Fruit fly (Drosophila melanogaster): ENCODE data around the gene CG42446.

The CG42446 gene

DNA sequence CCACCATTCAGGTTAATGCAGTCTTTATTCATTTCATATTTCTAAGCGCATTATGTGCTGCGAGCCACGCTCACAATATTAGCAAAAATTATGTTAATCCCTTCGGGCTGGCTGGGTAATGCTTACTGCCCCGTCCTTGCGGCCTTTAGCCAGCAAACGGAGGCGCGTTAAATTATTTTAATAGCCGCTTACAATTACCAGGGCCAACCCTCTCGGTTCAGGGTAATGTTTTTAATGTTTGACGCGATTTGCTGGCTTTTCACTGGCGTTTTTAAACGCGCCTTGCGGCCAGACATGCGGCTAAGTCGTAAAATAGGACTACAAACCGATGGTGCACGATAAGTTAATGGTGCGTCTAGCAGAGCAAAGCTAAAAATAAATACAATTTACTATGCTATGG, 25.1 kb downstream of the CG42446 start:
- TF ChIP-seq salr (GFP tag; optimal IDR thresholded peaks at IDR 0.05) (no peak), eg (GFP tag; IDR thresholded peaks at IDR 0.05) (no peak), CG10631 (GFP tag; optimal IDR thresholded peaks at IDR 0.05) (no peak), Eip78C (GFP tag) (peak; percentile 10), Ets96B (tag; optimal IDR thresholded peaks at IDR 0.05) (no peak), CG10669 (GFP tag; optimal IDR thresholded peaks at IDR 0.05) (no peak)

- TF ChIP-seq Hr4 (GFP tag; optimal IDR thresholded peaks at IDR 0.05) (no peak), CG15336 (GFP tag; IDR thresholded peaks at IDR 0.05) (no peak), CG11762 (GFP tag; optimal IDR thresholded peaks at IDR 0.05; ENCODE audit: insufficient read depth) (no peak), Met (GFP tag; optimal IDR thresholded peaks at IDR 0.05) (no peak), CG3919 (GFP tag; optimal IDR thresholded peaks at IDR 0.05) (no peak), CG9139 (GFP tag; optimal IDR thresholded peaks at IDR 0.05) (peak; percentile 74), Blimp-1 (GFP tag; optimal IDR thresholded peaks at IDR 0.05) (no peak), dsx (GFP tag; optimal IDR thresholded peaks at IDR 0.05; ENCODE audit: poor library complexity, severe bottlenecking) (peak; percentile 37), CG6792 (GFP tag; optimal IDR thresholded peaks at IDR 0.05) (no peak), Hr39 (GFP tag; optimal IDR thresholded peaks at IDR 0.05) (no peak), CG7368 (GFP tag; optimal IDR thresholded peaks at IDR 0.05) (no peak), CG6163 (GFP tag; IDR thresholded peaks at IDR 0.05) (no peak; the same call in 2 of the 3 replicates), CG10631 (GFP tag; optimal IDR thresholded peaks at IDR 0.05) (no peak), CG3032 (tag; optimal IDR thresholded peaks at IDR 0.05) (no peak), fd85E (GFP tag; optimal IDR thresholded peaks at IDR 0.05) (no peak), Eip78C (GFP tag) (peak; percentile 61), lz (GFP tag; optimal IDR thresholded peaks at IDR 0.05) (no peak), CG4318 (GFP tag; optimal IDR thresholded peaks at IDR 0.05) (no peak), fkh (GFP tag; optimal IDR thresholded peaks at IDR 0.05) (no peak), CG1621 (tag; optimal IDR thresholded peaks at IDR 0.05) (no peak), topi (GFP tag; optimal IDR thresholded peaks at IDR 0.05) (no peak), Eip75B (GFP tag; optimal IDR thresholded peaks at IDR 0.05) (no peak), Sox102F (GFP tag; optimal IDR thresholded peaks at IDR 0.05) (no peak), CG31627 (GFP tag; optimal IDR thresholded peaks at IDR 0.05) (no peak), CG16779 (tag; optimal IDR thresholded peaks at IDR 0.05) (no peak), acj6 (GFP tag; optimal IDR thresholded peaks at IDR 0.05) (no peak), CG6808 (GFP tag; optimal IDR thresholded peaks at IDR 0.05) (peak; percentile 49), CG6854 (GFP tag; optimal IDR thresholded peaks at IDR 0.05) (no peak), Eip93F (GFP tag; optimal IDR thresholded peaks at IDR 0.05) (no peak), cyc (GFP tag; optimal IDR thresholded peaks at IDR 0.05) (no peak), net (GFP tag; optimal IDR thresholded peaks at IDR 0.05) (no peak), spab (GFP tag; optimal IDR thresholded peaks at IDR 0.05) (peak; percentile 24), CG8632 (GFP tag; optimal IDR thresholded peaks at IDR 0.05) (no peak), Gug (GFP tag; IDR thresholded peaks at IDR 0.05) (no peak), ss (GFP tag; optimal IDR thresholded peaks at IDR 0.05) (peak; percentile 89 to 94), CG34406 (GFP tag; optimal IDR thresholded peaks at IDR 0.05) (no peak), eg (GFP tag; IDR thresholded peaks at IDR 0.05) (no peak), achi (GFP tag; optimal IDR thresholded peaks at IDR 0.05) (no peak), esn (GFP tag; optimal IDR thresholded peaks at IDR 0.05) (no peak), CG10669 (GFP tag; optimal IDR thresholded peaks at IDR 0.05) (peak; percentile 17), svp (GFP tag) (no peak), Ets96B (tag; optimal IDR thresholded peaks at IDR 0.05) (peak; percentile 42), salr (GFP tag; optimal IDR thresholded peaks at IDR 0.05) (no peak), CG11902 (GFP tag; optimal IDR thresholded peaks at IDR 0.05) (no peak), Sox15 (GFP tag; optimal IDR thresholded peaks at IDR 0.05) (no peak), Lpt (GFP tag; optimal IDR thresholded peaks at IDR 0.05) (no peak), CG8119 (GFP tag; IDR thresholded peaks at IDR 0.05) (no peak)
These were observed 25.6 kb downstream of the CG42446 start for dm6 chr3R:16334329-16334728.
